Worm (Caenorhabditis elegans) whole organism, late embryonic: ENCODE data around the gene F39B3.7.
"Not testable (repeated sequence)": the region's sequence is repeated elsewhere in the genome, so short reads cannot be mapped to it uniquely, and the experiment has no call there.

Source experiments
- C08G9.2 ChIP-seq: sonication (generic microtip); optimal IDR thresholded peaks from 2 replicates; lab custom pipeline; 2016; ENCODE audit warnings: mild to moderate bottlenecking, missing genetic modification characterization, moderate library complexity, missing compliant biosample characterization
- C38D4.7 ChIP-seq: fragments of 200-800 bp; sonication (Bioruptor generic); optimal IDR thresholded peaks from 2 replicates; lab custom pipeline; 2018; ENCODE audit warnings: mild to moderate bottlenecking, missing genetic modification characterization, moderate library complexity, missing compliant biosample characterization
- K02D7.2 ChIP-seq: sonication (generic microtip); optimal IDR thresholded peaks from 2 replicates; lab custom pipeline; 2017; ENCODE audit warnings: mild to moderate bottlenecking, missing genetic modification characterization, missing compliant biosample characterization
- K09A11.1 ChIP-seq: sonication (generic microtip); optimal IDR thresholded peaks from 2 replicates; lab custom pipeline; 2017; ENCODE audit warnings: antibody characterized with exemption, mild to moderate bottlenecking, missing genetic modification characterization, missing compliant biosample characterization; ENCODE audit not compliant: insufficient read depth
- T23F11.4 ChIP-seq: fragments of 200-800 bp; sonication (Bioruptor generic); optimal IDR thresholded peaks from 2 replicates; lab custom pipeline; 2018; ENCODE audit warnings: mild to moderate bottlenecking, missing genetic modification characterization, missing compliant biosample characterization
- Y22D7AL.16 ChIP-seq: sonication (generic microtip); optimal IDR thresholded peaks from 2 replicates; lab custom pipeline; 2016; ENCODE audit warnings: missing genetic modification characterization, missing compliant biosample characterization
- ceh-14 ChIP-seq: sonication (generic microtip); optimal IDR thresholded peaks from 2 replicates; lab custom pipeline; 2016; ENCODE audit warnings: missing genotype, missing genetic modification characterization, missing compliant biosample characterization
- ceh-18 ChIP-seq: sonication (generic microtip); optimal IDR thresholded peaks from 2 replicates; lab custom pipeline; 2016; ENCODE audit warnings: missing genetic modification characterization, missing compliant biosample characterization
- ceh-19 ChIP-seq: fragments of 200-800 bp; sonication (Bioruptor generic); optimal IDR thresholded peaks from 2 replicates; lab custom pipeline; 2018; ENCODE audit warnings: mild to moderate bottlenecking, missing genetic modification characterization, missing compliant biosample characterization
- ceh-2 ChIP-seq: sonication (generic microtip); optimal IDR thresholded peaks from 2 replicates; lab custom pipeline; 2016; ENCODE audit warnings: missing genotype, missing genetic modification characterization, missing compliant biosample characterization
- ceh-22 ChIP-seq: sonication (generic microtip); optimal IDR thresholded peaks from 2 replicates; lab custom pipeline; 2017; ENCODE audit warnings: missing biosample characterization, missing genetic modification characterization
- ceh-31 ChIP-seq: sonication (generic microtip); optimal IDR thresholded peaks from 2 replicates; lab custom pipeline; 2016; ENCODE audit warnings: missing genetic modification characterization, missing compliant biosample characterization
- ceh-45 ChIP-seq: fragments of 200-800 bp; sonication (Bioruptor generic); IDR thresholded peaks from 2 replicates; pipeline ENCODE4 v1.3.6; 2022; ENCODE audit warnings: missing genetic modification reagents, missing genetic modification characterization, missing compliant biosample characterization
- ceh-48 ChIP-seq: sonication (generic microtip); optimal IDR thresholded peaks from 2 replicates; lab custom pipeline; 2016; ENCODE audit warnings: missing genetic modification characterization, inconsistent platforms, missing compliant biosample characterization
- ceh-6 ChIP-seq: fragments of 200-800 bp; sonication (Bioruptor generic); optimal IDR thresholded peaks from 2 replicates; lab custom pipeline; 2018; ENCODE audit warnings: mild to moderate bottlenecking, missing genetic modification characterization, missing compliant biosample characterization
- ceh-9 ChIP-seq: sonication (generic microtip); optimal IDR thresholded peaks from 2 replicates; lab custom pipeline; 2016; ENCODE audit warnings: mild to moderate bottlenecking, missing genetic modification characterization, inconsistent platforms, missing compliant biosample characterization
- dmd-4 ChIP-seq: sonication (generic microtip); optimal IDR thresholded peaks from 2 replicates; lab custom pipeline; 2016; ENCODE audit warnings: borderline replicate concordance, missing genetic modification characterization, missing compliant biosample characterization
- elt-4 ChIP-seq: sonication (generic microtip); optimal IDR thresholded peaks from 2 replicates; lab custom pipeline; 2016; ENCODE audit warnings: missing genetic modification characterization, missing compliant biosample characterization
- eyg-1 ChIP-seq: sonication (generic microtip); optimal IDR thresholded peaks from 2 replicates; lab custom pipeline; 2016; ENCODE audit warnings: missing genotype, missing genetic modification characterization, missing compliant biosample characterization
- gmeb-2 ChIP-seq: sonication (generic microtip); optimal IDR thresholded peaks from 2 replicates; lab custom pipeline; 2016; ENCODE audit warnings: missing genetic modification characterization, inconsistent platforms, missing compliant biosample characterization
- hlh-6 ChIP-seq: sonication (generic microtip); optimal IDR thresholded peaks from 2 replicates; lab custom pipeline; 2016; ENCODE audit warnings: missing genotype, missing genetic modification characterization, missing compliant biosample characterization
- lin-11 ChIP-seq: fragments of 200-800 bp; sonication (Bioruptor generic); optimal IDR thresholded peaks from 2 replicates; lab custom pipeline; 2018; ENCODE audit warnings: mild to moderate bottlenecking, missing genetic modification characterization, missing compliant biosample characterization
- mec-3 ChIP-seq: sonication (generic microtip); optimal IDR thresholded peaks from 2 replicates; lab custom pipeline; 2016; ENCODE audit warnings: borderline replicate concordance, missing genetic modification characterization, missing compliant biosample characterization
- nhr-11 ChIP-seq: fragments of 150-350 bp; optimal IDR thresholded peaks from 2 replicates; lab custom pipeline; 2014; ENCODE audit warnings: missing biosample characterization, missing genetic modification characterization
- npax-4 ChIP-seq: sonication (generic microtip); optimal IDR thresholded peaks from 2 replicates; lab custom pipeline; 2016; ENCODE audit warnings: missing genetic modification characterization, missing compliant biosample characterization
- pat-9 ChIP-seq: fragments of 200-800 bp; sonication (Bioruptor generic); optimal IDR thresholded peaks from 2 replicates; lab custom pipeline; 2018; ENCODE audit warnings: mild to moderate bottlenecking, missing genetic modification characterization, moderate library complexity, missing compliant biosample characterization
- pqm-1 ChIP-seq: sonication (generic microtip); optimal IDR thresholded peaks from 2 replicates; lab custom pipeline; 2016; ENCODE audit warnings: missing genetic modification characterization, missing compliant biosample characterization
- pros-1 ChIP-seq: fragments of 150-350 bp; optimal IDR thresholded peaks from 2 replicates; lab custom pipeline; 2014; ENCODE audit warnings: missing biosample characterization, missing genetic modification reagents, missing genetic modification characterization
- ref-2 ChIP-seq: sonication (generic microtip); optimal IDR thresholded peaks from 2 replicates; lab custom pipeline; 2016; ENCODE audit warnings: missing genetic modification characterization, missing compliant biosample characterization
- sdc-2 ChIP-seq: sonication (generic microtip); optimal IDR thresholded peaks from 2 replicates; lab custom pipeline; 2016; ENCODE audit warnings: missing genotype, missing genetic modification characterization, missing compliant biosample characterization
- sox-2 ChIP-seq: fragments of 200-800 bp; sonication (Bioruptor generic); IDR thresholded peaks from 2 replicates; pipeline ENCODE4 v1.3.6; 2022; ENCODE audit warnings: missing genetic modification reagents, missing genetic modification characterization, missing compliant biosample characterization
- syd-9 ChIP-seq: sonication (generic microtip); optimal IDR thresholded peaks from 2 replicates; lab custom pipeline; 2016; ENCODE audit warnings: mild to moderate bottlenecking, missing genetic modification characterization, moderate library complexity, missing compliant biosample characterization
- tbx-2 ChIP-seq: sonication (generic microtip); optimal IDR thresholded peaks from 2 replicates; lab custom pipeline; 2016; ENCODE audit warnings: missing genetic modification characterization, missing compliant biosample characterization
- tbx-7 ChIP-seq: sonication (generic microtip); optimal IDR thresholded peaks from 2 replicates; lab custom pipeline; 2016; ENCODE audit warnings: missing genotype, missing genetic modification characterization, missing compliant biosample characterization
- ttx-3 ChIP-seq: sonication (generic microtip); optimal IDR thresholded peaks from 2 replicates; lab custom pipeline; 2016; ENCODE audit warnings: missing genetic modification reagents, missing genetic modification characterization, missing compliant biosample characterization
- unc-42 ChIP-seq: sonication (generic microtip); optimal IDR thresholded peaks from 2 replicates; lab custom pipeline; 2016; ENCODE audit warnings: missing genotype, missing genetic modification characterization, missing compliant biosample characterization
- unc-55 ChIP-seq: sonication (generic microtip); optimal IDR thresholded peaks from 2 replicates; lab custom pipeline; 2017; ENCODE audit warnings: missing biosample characterization, missing genetic modification reagents, missing genetic modification characterization
- unc-86 ChIP-seq: sonication (generic microtip); optimal IDR thresholded peaks from 2 replicates; lab custom pipeline; 2016; ENCODE audit warnings: missing genetic modification characterization, missing compliant biosample characterization
- zip-5 ChIP-seq: sonication (generic microtip); optimal IDR thresholded peaks from 2 replicates; lab custom pipeline; 2016; ENCODE audit warnings: missing genetic modification characterization, missing compliant biosample characterization

F39B3.7 gene

DNA sequence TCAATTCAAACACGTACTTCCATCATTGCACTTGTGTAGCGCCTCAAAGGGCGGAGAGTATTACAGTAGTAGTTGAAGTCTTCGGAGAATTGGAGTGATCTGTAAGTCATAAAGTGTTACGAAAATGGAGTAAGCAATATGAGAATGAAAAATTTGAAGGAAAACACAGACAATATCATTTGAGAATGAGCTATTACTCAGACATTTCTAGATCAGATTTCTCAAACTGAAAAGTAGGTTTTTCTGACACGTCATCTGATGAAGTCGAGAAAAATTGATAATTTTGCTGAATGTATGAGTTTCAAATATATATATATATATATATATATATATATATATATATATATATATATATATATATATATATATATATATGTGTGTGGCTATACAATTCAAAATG, 12.5 kb upstream of the F39B3.7 start, which contains the start of gene frpr-7:
frpr-7 (minus strand) TSS at position 101 of the 400 bp plus-strand sequence.
- TF ChIP-seq pqm-1 = no peak

DNA sequence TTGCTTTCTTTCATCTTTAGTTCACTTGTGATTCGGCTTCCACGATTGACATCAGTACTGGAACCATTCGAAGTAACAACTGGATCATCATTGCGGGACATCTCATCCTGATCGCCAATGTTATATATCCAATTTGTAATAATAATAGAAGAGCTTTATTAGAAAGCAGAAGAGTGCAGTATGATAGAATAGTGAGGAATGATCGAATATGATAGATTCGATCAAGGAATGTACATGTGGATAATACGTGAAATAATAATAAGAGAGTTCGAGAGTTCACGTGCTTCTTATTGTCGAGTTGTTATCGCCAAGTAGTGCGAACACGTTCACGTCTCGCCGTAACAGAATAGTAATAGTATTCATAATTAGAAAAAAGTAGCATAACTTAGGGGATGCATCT, 11.7 kb upstream of the F39B3.7 start, which contains the start of gene F39B3.3:
F39B3.3 (minus strand) TSS at position 101 of the 400 bp plus-strand sequence.
- not testable (repeated sequence) for TF ChIP-seq tbx-7 (tag; lab: Kevin White, UChicago); Y22D7AL.16 (tag; lab: Kevin White, UChicago); C38D4.7 (GFP tag; lab: Kevin White, UChicago)

DNA sequence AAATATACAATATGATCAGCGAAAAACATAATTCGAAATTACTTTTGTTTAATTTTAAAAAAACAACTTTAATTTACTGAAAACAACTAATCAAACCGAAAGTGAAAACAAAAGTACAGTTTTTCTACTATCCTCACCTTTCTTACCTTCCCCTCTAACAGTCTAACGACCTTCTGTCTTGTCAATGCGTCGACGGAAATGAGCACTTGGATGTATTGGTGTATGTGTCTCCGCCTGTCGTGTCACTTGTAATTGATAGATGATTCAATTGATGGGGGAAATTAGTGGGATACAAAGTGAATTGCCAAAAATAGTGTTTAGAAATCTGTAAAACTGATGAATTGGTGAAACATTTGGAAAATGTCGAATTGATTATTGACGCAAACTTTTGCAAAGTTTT, 3.9 kb downstream of the F39B3.7 start, which contains the start of gene F31A3.5:
F31A3.5 (minus strand) TSS at position 200 of the 400 bp plus-strand sequence.
- peak; percentile 61 for TF ChIP-seq unc-55 (GFP tag; lab: Kevin White, UChicago)
- no peak for TF ChIP-seq ceh-48 (tag; lab: Kevin White, UChicago)
- TF ChIP-seq ceh-31 (tag; lab: Kevin White, UChicago) = no peak

DNA sequence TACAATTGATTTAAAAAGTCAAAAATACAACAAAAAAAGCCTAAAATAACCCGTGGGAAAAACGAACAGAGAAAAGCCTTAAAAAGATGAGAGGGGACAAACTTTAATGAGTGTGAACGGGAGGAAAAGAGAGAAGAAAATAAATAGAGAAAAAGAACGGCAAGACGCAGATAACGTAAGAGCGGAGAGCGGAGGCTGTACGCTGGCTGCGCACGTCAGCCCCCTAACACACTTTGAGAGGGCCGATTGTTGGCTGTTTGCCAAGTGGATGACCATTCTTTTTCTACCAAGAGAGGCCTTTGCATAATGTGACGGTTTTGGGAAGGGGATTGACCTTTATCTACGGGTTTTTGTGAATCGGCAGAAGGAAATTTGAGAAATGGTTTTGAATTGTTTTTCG, 5.1 kb downstream of the F39B3.7 start:
- TF ChIP-seq ceh-14 (tag; lab: Kevin White, UChicago) (no peak), dmd-4 (tag; lab: Kevin White, UChicago) (no peak), K09A11.1 (no peak), sdc-2 (peak; percentile 58), unc-42 (tag; lab: Kevin White, UChicago) (peak; percentile 5), pat-9 (tag; lab: Kevin White, UChicago) (no peak), ceh-2 (no peak), ttx-3 (tag; lab: Kevin White, UChicago) (no peak), hlh-6 (tag; lab: Kevin White, UChicago) (no peak), T23F11.4 (GFP tag; lab: Kevin White, UChicago) (no peak), ceh-45 (GFP tag; lab: Robert Waterston, UW) (no peak), zip-5 (no peak), ceh-19 (GFP tag; lab: Kevin White, UChicago) (no peak), npax-4 (tag; lab: Kevin White, UChicago) (no peak), ceh-9 (no peak), ceh-18 (tag; lab: Kevin White, UChicago) (no peak), eyg-1 (no peak), ref-2 (tag; lab: Kevin White, UChicago) (no peak), C08G9.2 (tag; lab: Kevin White, UChicago) (no peak), lin-11 (tag; lab: Kevin White, UChicago) (no peak), sox-2 (no peak), ceh-48 (tag; lab: Kevin White, UChicago) (no peak), tbx-2 (tag; lab: Kevin White, UChicago) (peak; percentile 5), pros-1 (tag; lab: Kevin White, UChicago) (no peak), mec-3 (tag; lab: Kevin White, UChicago) (no peak), gmeb-2 (tag; lab: Kevin White, UChicago) (no peak), unc-86 (tag; lab: Kevin White, UChicago) (no peak), nhr-11 (tag; lab: Kevin White, UChicago) (no peak), unc-55 (GFP tag; lab: Kevin White, UChicago) (peak; percentile 41)

DNA sequence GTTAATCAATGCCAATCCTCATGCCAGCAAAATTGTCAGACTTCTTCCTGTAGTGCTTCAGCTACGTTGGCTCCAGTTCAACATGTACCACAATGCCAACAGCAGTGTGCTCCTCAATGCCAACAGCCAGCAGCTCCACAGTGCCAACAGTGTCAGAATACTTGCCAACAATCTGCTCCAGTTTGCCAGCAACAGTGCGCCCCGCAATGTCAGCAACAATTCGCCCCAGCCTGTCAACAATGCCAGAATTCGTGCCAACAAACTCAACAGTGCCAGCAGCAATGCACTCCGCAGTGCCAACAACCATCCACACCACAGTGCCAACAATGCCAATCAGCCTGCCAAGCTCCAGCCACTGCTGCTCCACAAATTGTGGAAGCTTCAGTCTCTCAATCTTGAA, 13.5 kb downstream of the F39B3.7 start:
- TF ChIP-seq ref-2 (tag; lab: Kevin White, UChicago) (no peak), K02D7.2 (no peak), sox-2 (no peak), Y22D7AL.16 (tag; lab: Kevin White, UChicago) (no peak), syd-9 (tag; lab: Kevin White, UChicago) (no peak), ceh-22 (tag; lab: Kevin White, UChicago) (no peak), mec-3 (tag; lab: Kevin White, UChicago) (no peak), ceh-6 (GFP tag; lab: Kevin White, UChicago) (no peak), elt-4 (no peak)
